Worm (Caenorhabditis elegans) whole organism, mixed stage, embryonic: ENCODE data around the gene Y47D7A.3.

Experiments
- elt-1 ChIP-seq: sonication (generic microtip); optimal IDR thresholded peaks from 2 replicates; lab custom pipeline; 2017; ENCODE audit warnings: missing genetic modification characterization, mild to moderate bottlenecking, missing compliant biosample characterization, antibody characterized with exemption, moderate library complexity, borderline replicate concordance; ENCODE audit not compliant: insufficient read depth
- elt-3 ChIP-seq: fragments of 150-350 bp; optimal IDR thresholded peaks from 2 replicates; lab custom pipeline; 2014; ENCODE audit warnings: missing biosample characterization, missing genetic modification characterization
- hlh-1 ChIP-seq: fragments of 150-350 bp; optimal IDR thresholded peaks from 2 replicates; lab custom pipeline; 2014; ENCODE audit warnings: missing biosample characterization, missing genetic modification reagents, missing genetic modification characterization
- mep-1 ChIP-seq: fragments of 150-350 bp; optimal IDR thresholded peaks from 2 replicates; lab custom pipeline; 2017; ENCODE audit warnings: missing biosample characterization, missing genetic modification reagents, missing genetic modification characterization, inconsistent platforms
- nhr-237 ChIP-seq: fragments of 150-350 bp; optimal IDR thresholded peaks from 2 replicates; lab custom pipeline; 2014; ENCODE audit warnings: missing biosample characterization, missing genetic modification characterization
- pha-4 ChIP-seq: fragments of 150-350 bp; optimal IDR thresholded peaks from 2 replicates; lab custom pipeline; 2018; ENCODE audit warnings: missing biosample characterization, missing genetic modification reagents, missing genetic modification characterization
- snpc-4 ChIP-seq: fragments of 150-350 bp; optimal IDR thresholded peaks from 2 replicates; lab custom pipeline; 2014; ENCODE audit warnings: missing biosample characterization, missing genetic modification characterization
- tbx-8 ChIP-seq: fragments of 200-800 bp; sonication (Bioruptor generic); optimal IDR thresholded peaks from 2 replicates; lab custom pipeline; 2018; ENCODE audit warnings: mild to moderate bottlenecking, missing genetic modification characterization, moderate library complexity, missing compliant biosample characterization
- unc-39 ChIP-seq: fragments of 150-350 bp; optimal IDR thresholded peaks from 2 replicates; lab custom pipeline; 2014; ENCODE audit warnings: missing biosample characterization, missing genetic modification characterization
- unc-62 ChIP-seq: fragments of 150-350 bp; optimal IDR thresholded peaks from 2 replicates; lab custom pipeline; 2014; ENCODE audit warnings: missing biosample characterization, missing genetic modification reagents, missing genetic modification characterization
- ztf-11 ChIP-seq: fragments of 150-350 bp; optimal IDR thresholded peaks from 2 replicates; lab custom pipeline; 2014; ENCODE audit warnings: missing biosample characterization, missing genetic modification characterization

DNA sequence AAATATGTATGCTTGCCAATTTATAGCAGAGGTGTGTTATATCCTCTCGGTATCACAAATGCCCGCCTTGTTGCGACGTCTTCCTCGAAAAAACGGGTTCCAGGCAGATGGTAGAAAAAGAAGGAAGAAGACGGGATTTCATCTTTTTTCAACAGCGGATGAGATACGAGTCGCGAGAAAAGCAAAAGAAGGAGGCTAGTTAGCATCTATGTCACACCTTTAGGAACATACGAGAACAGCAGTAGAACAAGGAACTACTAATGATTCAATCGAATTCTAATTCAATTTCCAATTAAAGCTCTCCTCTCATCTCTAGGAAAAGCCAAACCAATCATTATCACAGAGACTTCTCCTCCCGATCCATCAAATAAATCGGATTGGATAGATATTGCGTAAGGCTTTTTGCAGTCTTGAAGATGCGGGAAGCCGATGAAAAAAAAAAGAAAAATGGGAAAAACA, 3.9 kb downstream of the Y47D7A.3 start, which contains the start of gene grl-5:
- TF ChIP-seq elt-1 = no peak
- no peak for TF ChIP-seq unc-62 (GFP tag; lab: Kevin White, UChicago)
- no peak for TF ChIP-seq ztf-11 (tag; lab: Kevin White, UChicago)
- TF ChIP-seq snpc-4 = no peak
- no peak for TF ChIP-seq pha-4 (tag; lab: Kevin White, UChicago)
- TF ChIP-seq nhr-237 (tag; lab: Kevin White, UChicago) = no peak
- TF ChIP-seq hlh-1 (tag; lab: Kevin White, UChicago) = no peak
- no peak for TF ChIP-seq tbx-8 (GFP tag; lab: Kevin White, UChicago)
- TF ChIP-seq mep-1 = no peak
- no peak for TF ChIP-seq elt-3 (tag; lab: Kevin White, UChicago)
- TF ChIP-seq unc-39 (tag; lab: Kevin White, UChicago) = no peak
